Fruit fly (Drosophila melanogaster): Measurements from ENCODE around the gene NetA.
A peak's percentile ranks its signal among the peaks of the same experiment; 100 is the strongest.

The NetA gene

dm6 chrX:14633168-14633567, 20.6 kb downstream of the NetA start (continued):
- no peak for TF ChIP-seq Awh (GFP tag; IDR thresholded peaks at IDR 0.05)
- no peak for TF ChIP-seq CG42726 (GFP tag; IDR thresholded peaks at IDR 0.05; ENCODE audit: partially characterized antibody)
- no peak for TF ChIP-seq chinmo (GFP tag; IDR thresholded peaks at IDR 0.05; ENCODE audit: partially characterized antibody)
- 0 out of 2 replicates have a peak, but pooled peaks have one; percentile 10 for TF ChIP-seq dimm (GFP tag; IDR thresholded peaks at IDR 0.05)
- peak; percentile 43 for TF ChIP-seq bcd (GFP tag; optimal IDR thresholded peaks at IDR 0.05)
- TF ChIP-seq D19A (tag; optimal IDR thresholded peaks at IDR 0.05) = peak; percentile 63
- no peak for TF ChIP-seq br (optimal IDR thresholded peaks at IDR 0.05)
- peak; percentile 69 for TF ChIP-seq fd96Cb (tag; optimal IDR thresholded peaks at IDR 0.05)
- TF ChIP-seq CG6813 (GFP tag; optimal IDR thresholded peaks at IDR 0.05) = peak; percentile 56
- TF ChIP-seq CG32772 (GFP tag; IDR thresholded peaks at IDR 0.05) = peak; percentile 62; the same call in 1 of the 2 replicates
- TF ChIP-seq bigmax (GFP tag; optimal IDR thresholded peaks at IDR 0.05) = no peak
- no peak for TF ChIP-seq Doc2 (GFP tag; IDR thresholded peaks at IDR 0.05)
- TF ChIP-seq CG14667 (GFP tag; IDR thresholded peaks at IDR 0.05) = peak; percentile 19; the same call in 1 of the 2 replicates
- TF ChIP-seq CG11247 (GFP tag; IDR thresholded peaks at IDR 0.05) = no peak
- 0 out of 2 replicates have a peak, but pooled peaks have one; percentile 35 for TF ChIP-seq Lim3 (GFP tag; IDR thresholded peaks at IDR 0.05)
- TF ChIP-seq CG15269 (tag; optimal IDR thresholded peaks at IDR 0.05) = peak; percentile 48
- no peak for TF ChIP-seq CG8478 (optimal IDR thresholded peaks at IDR 0.05)
- TF ChIP-seq ind (GFP tag; optimal IDR thresholded peaks at IDR 0.05) = peak; percentile 19
- peak; percentile 81 for TF ChIP-seq gem (tag; optimal IDR thresholded peaks at IDR 0.05)
- peak; percentile 74 for TF ChIP-seq ara (GFP tag; IDR thresholded peaks at IDR 0.05)
- no peak for TF ChIP-seq tup (GFP tag; optimal IDR thresholded peaks at IDR 0.05)
- TF ChIP-seq CG2202 (tag; optimal IDR thresholded peaks at IDR 0.05) = peak; percentile 38
- no peak for TF ChIP-seq CG15696 (tag; optimal IDR thresholded peaks at IDR 0.05)
- TF ChIP-seq ap (GFP tag; IDR thresholded peaks at IDR 0.05) = no peak
- peak; percentile 48 for TF ChIP-seq CG8089 (GFP tag; optimal IDR thresholded peaks at IDR 0.05)
- peak; percentile 69 for TF ChIP-seq CG17361 (GFP tag; IDR thresholded peaks at IDR 0.05)
- peak; percentile 68 for TF ChIP-seq CG12236 (GFP tag; optimal IDR thresholded peaks at IDR 0.05)
- peak; percentile 60 for TF ChIP-seq PHDP (tag; optimal IDR thresholded peaks at IDR 0.05)
- TF ChIP-seq gcm (GFP tag; optimal IDR thresholded peaks at IDR 0.05) = peak; percentile 33
- TF ChIP-seq Camta (GFP tag; optimal IDR thresholded peaks at IDR 0.05) = peak; percentile 62
- TF ChIP-seq salm (tag; optimal IDR thresholded peaks at IDR 0.05) = peak; percentile 30
- TF ChIP-seq hkb (optimal IDR thresholded peaks at IDR 0.05) = no peak
- peak; percentile 64 for TF ChIP-seq hkb (GFP tag; IDR thresholded peaks at IDR 0.05)
- peak; percentile 29 for TF ChIP-seq bab2 (GFP tag; optimal IDR thresholded peaks at IDR 0.05)
- TF ChIP-seq CG9437 (GFP tag; optimal IDR thresholded peaks at IDR 0.05) = peak; percentile 28
- no peak for TF ChIP-seq klu (GFP tag; IDR thresholded peaks at IDR 0.05)
- peak; percentile 60 for TF ChIP-seq CG7839 (tag; optimal IDR thresholded peaks at IDR 0.05)
- TF ChIP-seq C15 (GFP tag; IDR thresholded peaks at IDR 0.05) = no peak
- peak; percentile 53 for TF ChIP-seq stc (GFP tag; IDR thresholded peaks at IDR 0.05)
- no peak for TF ChIP-seq Drgx (GFP tag; IDR thresholded peaks at IDR 0.05)
- TF ChIP-seq CG10321 (GFP tag; IDR thresholded peaks at IDR 0.05) = no peak
- TF ChIP-seq CG13296 (GFP tag; optimal IDR thresholded peaks at IDR 0.05) = peak; percentile 13
- TF ChIP-seq CG14441 (GFP tag; IDR thresholded peaks at IDR 0.05) = no peak
- TF ChIP-seq CG9876 (GFP tag; optimal IDR thresholded peaks at IDR 0.05) = no peak
- no peak for TF ChIP-seq jing (GFP tag; optimal IDR thresholded peaks at IDR 0.05)
- TF ChIP-seq CG14965 (GFP tag; optimal IDR thresholded peaks at IDR 0.05; ENCODE audit: borderline replicate concordance) = peak; percentile 41
- no peak for TF ChIP-seq inv (GFP tag; IDR thresholded peaks at IDR 0.05; ENCODE audit: partially characterized antibody)
- TF ChIP-seq gt (GFP tag; IDR thresholded peaks at IDR 0.05) = no peak
- peak; percentile 71 for TF ChIP-seq CG14710 (tag; optimal IDR thresholded peaks at IDR 0.05)
- TF ChIP-seq CG4617 (GFP tag; optimal IDR thresholded peaks at IDR 0.05; ENCODE audit: borderline replicate concordance) = no peak
- TF ChIP-seq GATAe (GFP tag; conservative IDR thresholded peaks at IDR 0.05) = no peak
- peak; percentile 63 for TF ChIP-seq CG7987 (GFP tag; optimal IDR thresholded peaks at IDR 0.05)
